Fruit fly (Drosophila melanogaster) whole organism, embryonic: ENCODE results near the gene al.

Experiments
- Antp ChIP-seq: fragments of 200-800 bp; sonication (Bioruptor generic); optimal IDR thresholded peaks from 3 replicates; lab custom pipeline; 2016; ENCODE audit warnings: missing biosample characterization, missing genetic modification characterization
- Awh ChIP-seq: fragments of 200-800 bp; sonication (Bioruptor generic); IDR thresholded peaks from 2 replicates; pipeline ENCODE4, ENCODE4 v1.3.6; 2022; ENCODE audit warnings: missing biosample characterization, missing genetic modification characterization
- CG11085 ChIP-seq: fragments of 200-800 bp; sonication (Bioruptor generic); IDR thresholded peaks from 2 replicates; pipeline ENCODE4 v1.3.6; 2022; ENCODE audit warnings: missing biosample characterization, missing genetic modification characterization
- CG11247 ChIP-seq: fragments of 200-800 bp; sonication (Bioruptor generic); IDR thresholded peaks from 2 replicates; pipeline ENCODE4 v1.3.6; 2022; ENCODE audit warnings: missing biosample characterization, missing genetic modification characterization
- CG1529 ChIP-seq: fragments of 200-800 bp; sonication (Bioruptor generic); optimal IDR thresholded peaks from 3 replicates; lab custom pipeline; 2018; ENCODE audit warnings: missing biosample characterization, missing genetic modification characterization
- CG15479 ChIP-seq: fragments of 200-800 bp; sonication (Bioruptor generic); optimal IDR thresholded peaks from 3 replicates; lab custom pipeline; 2019; ENCODE audit warnings: missing biosample characterization, mild to moderate bottlenecking, missing genetic modification characterization, moderate library complexity
- CG18599 ChIP-seq: fragments of 200-800 bp; sonication (Bioruptor generic); optimal IDR thresholded peaks from 3 replicates; lab custom pipeline; 2017; ENCODE audit warnings: missing biosample characterization, missing genetic modification characterization, mild to moderate bottlenecking, moderate library complexity, missing genetic modification reagents
- CG18619 ChIP-seq: fragments of 200-800 bp; sonication (Bioruptor generic); optimal IDR thresholded peaks from 3 replicates; lab custom pipeline; 2017; ENCODE audit warnings: missing biosample characterization, mild to moderate bottlenecking, missing genetic modification characterization
- CG30403 ChIP-seq: fragments of 200-800 bp; sonication (Bioruptor generic); optimal IDR thresholded peaks from 3 replicates; lab custom pipeline; 2016; ENCODE audit warnings: missing biosample characterization, missing genetic modification characterization
- CG3163 ChIP-seq: fragments of 200-800 bp; sonication (Bioruptor generic); optimal IDR thresholded peaks from 3 replicates; lab custom pipeline; 2016; ENCODE audit warnings: missing biosample characterization, missing genetic modification characterization
- CG3847 ChIP-seq: fragments of 200-800 bp; sonication (Bioruptor generic); IDR thresholded peaks from 2 replicates; pipeline ENCODE4 v1.3.6; 2022; ENCODE audit warnings: missing biosample characterization, missing genetic modification characterization
- CG6654 ChIP-seq: fragments of 200-800 bp; sonication (Bioruptor generic); optimal IDR thresholded peaks from 2 replicates; lab custom pipeline; 2017; ENCODE audit warnings: missing biosample characterization, mild to moderate bottlenecking, missing genetic modification characterization
- CG6683 ChIP-seq: fragments of 200-800 bp; sonication (Bioruptor generic); optimal IDR thresholded peaks from 2 replicates; lab custom pipeline; 2017; ENCODE audit warnings: missing biosample characterization, mild to moderate bottlenecking, missing genetic modification characterization, missing genetic modification reagents
- CG7963 ChIP-seq: fragments of 200-800 bp; sonication (Bioruptor generic); IDR thresholded peaks from 3 replicates; pipeline ENCODE4 v1.3.6; 2022; ENCODE audit warnings: missing biosample characterization, missing genetic modification characterization; ENCODE audit not compliant: partially characterized antibody
- CG9797 ChIP-seq: fragments of 200-800 bp; sonication (Bioruptor generic); optimal IDR thresholded peaks from 3 replicates; lab custom pipeline; 2018; ENCODE audit warnings: missing biosample characterization, mild to moderate bottlenecking, missing genetic modification characterization
- D ChIP-seq, 2 experiments: fragments of 200-800 bp in 1 of 2; fragments of >200 bp in 1 of 2; sonication (Bioruptor generic) in 1 of 2; optimal IDR thresholded peaks; 2 replicates in 1 of 2; 3 replicates in 1 of 2; lab custom pipeline; 2017; ENCODE audit warnings: mild to moderate bottlenecking in 1 of 2, missing biosample characterization in 1 of 2, missing genetic modification characterization in 1 of 2, missing genetic modification reagents in 1 of 2
- Dad ChIP-seq: fragments of 200-800 bp; sonication (Bioruptor generic); optimal IDR thresholded peaks from 3 replicates; lab custom pipeline; 2016; ENCODE audit warnings: missing biosample characterization, missing genetic modification characterization
- E2f2 ChIP-seq: fragments of 200-800 bp; sonication (Bioruptor generic); IDR thresholded peaks from 2 replicates; pipeline ENCODE4 v1.3.6; 2022; ENCODE audit warnings: missing biosample characterization, missing genetic modification characterization
- Ets97D ChIP-seq: fragments of 200-800 bp; sonication (Bioruptor generic); optimal IDR thresholded peaks from 3 replicates; lab custom pipeline; 2016; ENCODE audit warnings: missing biosample characterization, missing genetic modification characterization
- Hr3 ChIP-seq: fragments of 200-800 bp; sonication (Bioruptor generic); optimal IDR thresholded peaks from 3 replicates; lab custom pipeline; 2016; ENCODE audit warnings: missing biosample characterization, missing genetic modification characterization
- Hr78 ChIP-seq, 2 experiments: fragments of 200-800 bp in 1 of 2; fragments of >200 bp in 1 of 2; sonication (Bioruptor generic) in 1 of 2; optimal IDR thresholded peaks; 2 replicates each; lab custom pipeline; 2017 to 2019; ENCODE audit warnings: missing biosample characterization in 2 of 2, missing genetic modification characterization in 2 of 2, mild to moderate bottlenecking in 1 of 2, moderate library complexity in 1 of 2
- Jarid2 ChIP-seq: fragments of 200-800 bp; sonication (Bioruptor generic); optimal IDR thresholded peaks from 3 replicates; lab custom pipeline; 2017; ENCODE audit warnings: mild to moderate bottlenecking, missing biosample characterization, missing genetic modification reagents, missing genetic modification characterization
- Lpt ChIP-seq: fragments of >200 bp; optimal IDR thresholded peaks from 2 replicates; lab custom pipeline; 2018; ENCODE audit warnings: missing biosample characterization, missing genetic modification characterization
- Optix ChIP-seq: fragments of 200-800 bp; sonication (Bioruptor generic); IDR thresholded peaks from 3 replicates; pipeline ENCODE4 v1.3.6; 2022; ENCODE audit warnings: missing biosample characterization, missing genetic modification characterization
- Ptx1 ChIP-seq: fragments of 200-800 bp; sonication (Bioruptor generic); IDR thresholded peaks from 2 replicates; pipeline ENCODE4 v1.3.6; 2022; ENCODE audit warnings: missing biosample characterization, missing genetic modification characterization
- Sox102F ChIP-seq: fragments of 200-800 bp; sonication (Bioruptor generic); optimal IDR thresholded peaks from 2 replicates; lab custom pipeline; 2018; ENCODE audit warnings: missing biosample characterization, mild to moderate bottlenecking, missing genetic modification characterization, moderate library complexity
- Stat92E ChIP-seq, 3 experiments: fragments of >200 bp in 2 of 3; fragments of 200-800 bp in 1 of 3; sonication (Bioruptor generic) in 1 of 3; optimal IDR thresholded peaks; 2 replicates each; lab custom pipeline; 2017 to 2019; ENCODE audit warnings: missing biosample characterization in 3 of 3, missing genetic modification characterization in 3 of 3, mild to moderate bottlenecking in 1 of 3, moderate library complexity in 1 of 3
- Usf ChIP-seq: fragments of 200-800 bp; sonication (Bioruptor generic); optimal IDR thresholded peaks from 2 replicates; lab custom pipeline; 2017; ENCODE audit warnings: missing genotype, missing biosample characterization, missing genetic modification characterization
- ac ChIP-seq: fragments of 200-800 bp; sonication (Bioruptor generic); optimal IDR thresholded peaks from 3 replicates; lab custom pipeline; 2017; ENCODE audit warnings: missing biosample characterization, mild to moderate bottlenecking, missing genetic modification characterization
- bcd ChIP-seq: fragments of 200-800 bp; sonication (Bioruptor generic); optimal IDR thresholded peaks from 2 replicates; lab custom pipeline; 2017; ENCODE audit warnings: missing biosample characterization, mild to moderate bottlenecking, missing genetic modification characterization
- cad ChIP-seq: fragments of >200 bp; optimal IDR thresholded peaks from 2 replicates; lab custom pipeline; 2017; ENCODE audit warnings: missing biosample characterization, missing genetic modification characterization
- cato ChIP-seq: fragments of 200-800 bp; sonication (Bioruptor generic); optimal IDR thresholded peaks from 2 replicates; lab custom pipeline; 2016; ENCODE audit warnings: missing biosample characterization, missing genetic modification characterization, borderline replicate concordance
- chm ChIP-seq: fragments of 200-800 bp; sonication (Bioruptor generic); IDR thresholded peaks from 2 replicates; pipeline ENCODE4 v1.3.6; 2022; ENCODE audit warnings: missing biosample characterization, missing genetic modification characterization
- croc ChIP-seq: fragments of 200-800 bp; sonication (Bioruptor generic); conservative IDR thresholded peaks from 3 replicates; pipeline ENCODE4 v1.3.6; 2022; ENCODE audit warnings: missing biosample characterization, missing genetic modification characterization
- eve ChIP-seq, 2 experiments: fragments of >200 bp; optimal IDR thresholded peaks; 2 replicates each; lab custom pipeline; 2017; ENCODE audit warnings: missing biosample characterization in 2 of 2, missing genetic modification characterization in 2 of 2
- gcm ChIP-seq: fragments of 200-800 bp; sonication (Bioruptor generic); optimal IDR thresholded peaks from 2 replicates; lab custom pipeline; 2019; ENCODE audit warnings: missing biosample characterization, mild to moderate bottlenecking, missing genetic modification characterization, moderate library complexity
- hb ChIP-seq: fragments of 200-800 bp; sonication (Bioruptor generic); IDR thresholded peaks from 3 replicates; pipeline ENCODE4 v1.3.6; 2022; ENCODE audit warnings: missing biosample characterization, missing genetic modification characterization; ENCODE audit not compliant: partially characterized antibody
- ind ChIP-seq: fragments of 200-800 bp; sonication (Bioruptor generic); optimal IDR thresholded peaks from 3 replicates; lab custom pipeline; 2016; ENCODE audit warnings: missing biosample characterization, missing genetic modification characterization
- lilli ChIP-seq: fragments of 200-800 bp; sonication (Bioruptor generic); optimal IDR thresholded peaks from 3 replicates; lab custom pipeline; 2016; ENCODE audit warnings: missing biosample characterization, missing genetic modification characterization
- mirr ChIP-seq: fragments of 200-800 bp; sonication (Bioruptor generic); optimal IDR thresholded peaks from 3 replicates; lab custom pipeline; 2018; ENCODE audit warnings: missing biosample characterization, mild to moderate bottlenecking, missing genetic modification characterization
- odd ChIP-seq: fragments of 200-800 bp; sonication (Bioruptor generic); optimal IDR thresholded peaks from 2 replicates; lab custom pipeline; 2017; ENCODE audit warnings: missing biosample characterization, mild to moderate bottlenecking, missing genetic modification characterization
- org-1 ChIP-seq: fragments of 200-800 bp; sonication (Bioruptor generic); optimal IDR thresholded peaks from 2 replicates; lab custom pipeline; 2017; ENCODE audit warnings: missing biosample characterization, missing genetic modification characterization
- p53 ChIP-seq: fragments of 200-800 bp; sonication (Bioruptor generic); optimal IDR thresholded peaks from 2 replicates; lab custom pipeline; 2016; ENCODE audit warnings: missing biosample characterization, missing genetic modification characterization
- run ChIP-seq: fragments of 200-800 bp; sonication (Bioruptor generic); optimal IDR thresholded peaks from 3 replicates; lab custom pipeline; 2018; ENCODE audit warnings: missing biosample characterization, mild to moderate bottlenecking, missing genetic modification characterization
- sima ChIP-seq: fragments of 200-800 bp; sonication (Bioruptor generic); optimal IDR thresholded peaks from 2 replicates; lab custom pipeline; 2016; ENCODE audit warnings: missing biosample characterization, missing genetic modification characterization
- sqz ChIP-seq: fragments of 200-800 bp; sonication (Bioruptor generic); optimal IDR thresholded peaks from 3 replicates; lab custom pipeline; 2018; ENCODE audit warnings: missing biosample characterization, mild to moderate bottlenecking, missing genetic modification characterization
- twi ChIP-seq: fragments of 200-800 bp; optimal IDR thresholded peaks from 2 replicates; lab custom pipeline; 2019; ENCODE audit warnings: missing biosample characterization, mild to moderate bottlenecking, missing genetic modification characterization, moderate library complexity
- wek ChIP-seq: fragments of 200-800 bp; sonication (Bioruptor generic); optimal IDR thresholded peaks from 3 replicates; lab custom pipeline; 2018; ENCODE audit warnings: missing biosample characterization, mild to moderate bottlenecking, missing genetic modification characterization, moderate library complexity
- zfh2 ChIP-seq: fragments of 200-800 bp; sonication (Bioruptor generic); optimal IDR thresholded peaks from 2 replicates; lab custom pipeline; 2016; ENCODE audit warnings: missing biosample characterization, missing genetic modification characterization

The al gene

dm6 chr2L:419620-420184 is 41.8 kb downstream of the al start, which contains the start of the genes CG13690 and RpLP1 (continued):
- no peak for TF ChIP-seq CG7963 (GFP tag; lab: Robert Waterston, UW)
- TF ChIP-seq E2f2 (GFP tag; lab: Robert Waterston, UW), result peak; percentile 82
- peak; percentile 59 for TF ChIP-seq twi
- TF ChIP-seq CG11085, result peak; percentile 45; the same call in 1 of the 2 replicates
- peak; percentile 13 for TF ChIP-seq ind (GFP tag; lab: Kevin White, UChicago)
- TF ChIP-seq Usf, result peak; percentile 40
- peak; percentile 64 for TF ChIP-seq CG6683 (GFP tag; lab: Kevin White, UChicago)
- no peak for TF ChIP-seq croc (GFP tag; lab: Robert Waterston, UW)
- TF ChIP-seq odd, result peak; percentile 90
- peak; percentile 82 for TF ChIP-seq wek (GFP tag; lab: Kevin White, UChicago)
- TF ChIP-seq Ets97D (GFP tag; lab: Kevin White, UChicago), result peak; percentile 99
- TF ChIP-seq CG30403 (GFP tag; lab: Kevin White, UChicago), result peak; percentile 70
- peak; percentile 72 for TF ChIP-seq p53 (GFP tag; lab: Kevin White, UChicago)
- TF ChIP-seq CG11247, result no peak
- TF ChIP-seq run (tag; lab: Kevin White, UChicago), result peak; percentile 65
- peak; percentile 37 for TF ChIP-seq cato (GFP tag; lab: Kevin White, UChicago)
- TF ChIP-seq hb (GFP tag; lab: Robert Waterston, UW), result no peak
- peak; percentile 49 for TF ChIP-seq CG3847 (GFP tag; lab: Robert Waterston, UW)
- peak; percentile 82 for TF ChIP-seq CG18599 (GFP tag; lab: Kevin White, UChicago)
- peak; percentile 99 for TF ChIP-seq CG9797 (GFP tag; lab: Kevin White, UChicago)
- TF ChIP-seq eve (GFP tag; optimal IDR thresholded peaks at IDR 0.05; lab: Kevin White, UChicago), result no peak
- peak; percentile 80 for TF ChIP-seq gcm (GFP tag; lab: Kevin White, UChicago)
- peak; percentile 49 for TF ChIP-seq lilli (GFP tag; lab: Kevin White, UChicago)
- TF ChIP-seq CG6654, result peak; percentile 54
- peak; percentile 58 for TF ChIP-seq Dad (GFP tag; lab: Kevin White, UChicago)
- TF ChIP-seq mirr (GFP tag; lab: Kevin White, UChicago), result peak; percentile 77
- TF ChIP-seq chm (GFP tag; lab: Robert Waterston, UW), result peak; percentile 86
- TF ChIP-seq D (optimal IDR thresholded peaks at IDR 0.05; lab: Kevin White, UChicago), result no peak
- TF ChIP-seq D (GFP tag; optimal IDR thresholded peaks at IDR 0.05; lab: Kevin White, UChicago), result peak; percentile 73
- TF ChIP-seq CG15479, result peak; percentile 29
- TF ChIP-seq sqz (GFP tag; lab: Kevin White, UChicago), result peak; percentile 90
- peak; percentile 50; the same call in 1 of the 2 replicates for TF ChIP-seq Awh (GFP tag; lab: Robert Waterston, UW)
- peak; percentile 41 for TF ChIP-seq CG3163 (GFP tag; lab: Kevin White, UChicago)
- TF ChIP-seq CG18619 (GFP tag; lab: Kevin White, UChicago), result peak; percentile 85
- TF ChIP-seq Optix (GFP tag; lab: Robert Waterston, UW), result peak; percentile 24; the same call in 1 of the 3 replicates
- TF ChIP-seq Sox102F (GFP tag; lab: Kevin White, UChicago), result no peak
- TF ChIP-seq Ptx1, result no peak
- TF ChIP-seq Antp, result no peak
- TF ChIP-seq Hr78 (GFP tag; optimal IDR thresholded peaks at IDR 0.05; lab: Kevin White, UChicago), result peak in 1 of 2 experiments; percentile 28
- TF ChIP-seq sima, result no peak
- peak; percentile 51 for TF ChIP-seq zfh2 (GFP tag; lab: Kevin White, UChicago)
- TF ChIP-seq Stat92E (GFP tag; optimal IDR thresholded peaks at IDR 0.05; lab: Kevin White, UChicago), result peak in 1 of 3 experiments; percentile 85
- peak; percentile 85 for TF ChIP-seq bcd (GFP tag; lab: Kevin White, UChicago)
- TF ChIP-seq ac (GFP tag; lab: Kevin White, UChicago), result peak; percentile 51
- TF ChIP-seq Lpt (GFP tag; lab: Kevin White, UChicago), result no peak
- TF ChIP-seq Jarid2 (GFP tag; lab: Kevin White, UChicago), result peak; percentile 64
- peak; percentile 1 for TF ChIP-seq Hr3 (GFP tag; lab: Kevin White, UChicago)
- no peak for TF ChIP-seq cad (GFP tag; lab: Kevin White, UChicago)
- TF ChIP-seq org-1 (GFP tag; lab: Kevin White, UChicago), result peak; percentile 67
- peak; percentile 74 for TF ChIP-seq CG1529 (GFP tag; lab: Kevin White, UChicago)
